Fruit fly (Drosophila melanogaster) whole organism, embryonic: ENCODE measurements around the gene CG31867.

ENCODE experiments used
- Aef1 ChIP-seq: fragments of 200-800 bp; sonication (Bioruptor generic); IDR thresholded peaks from 3 replicates; pipeline ENCODE4 v1.3.6; 2022; ENCODE audit warnings: missing biosample characterization, missing genetic modification characterization
- Atf3 ChIP-seq: fragments of 200-800 bp; sonication (Bioruptor generic); optimal IDR thresholded peaks from 3 replicates; lab custom pipeline; 2016; ENCODE audit warnings: missing biosample characterization, missing genetic modification characterization
- Bgb ChIP-seq: fragments of 200-800 bp; sonication (Bioruptor generic); IDR thresholded peaks from 2 replicates; pipeline ENCODE4 v1.3.6; 2022; ENCODE audit warnings: missing biosample characterization, missing genetic modification characterization; ENCODE audit not compliant: partially characterized antibody
- Bteb2 ChIP-seq: fragments of 200-800 bp; sonication (Bioruptor generic); optimal IDR thresholded peaks from 2 replicates; lab custom pipeline; 2016; ENCODE audit warnings: missing biosample characterization, missing genetic modification characterization
- CG10462 ChIP-seq: fragments of 200-800 bp; sonication (Bioruptor generic); optimal IDR thresholded peaks from 2 replicates; lab custom pipeline; 2016; ENCODE audit warnings: missing biosample characterization, missing genetic modification characterization
- CG12391 ChIP-seq: fragments of 200-800 bp; sonication (Bioruptor generic); optimal IDR thresholded peaks from 3 replicates; lab custom pipeline; 2018; ENCODE audit warnings: missing biosample characterization, mild to moderate bottlenecking, missing genetic modification characterization, moderate library complexity
- CG13123 ChIP-seq: fragments of 200-800 bp; sonication (Bioruptor generic); optimal IDR thresholded peaks from 2 replicates; lab custom pipeline; 2016; ENCODE audit warnings: missing biosample characterization, missing genetic modification characterization
- CG13287 ChIP-seq: fragments of 200-800 bp; sonication (Bioruptor generic); IDR thresholded peaks from 2 replicates; pipeline ENCODE4 v1.3.6; 2022; ENCODE audit warnings: missing biosample characterization, missing genetic modification characterization; ENCODE audit not compliant: partially characterized antibody
- CG13775 ChIP-seq: fragments of 200-800 bp; sonication (Bioruptor generic); optimal IDR thresholded peaks from 3 replicates; lab custom pipeline; 2017; ENCODE audit warnings: missing biosample characterization, mild to moderate bottlenecking, missing genetic modification characterization
- CG17186 ChIP-seq: fragments of 200-800 bp; sonication (Bioruptor generic); optimal IDR thresholded peaks from 3 replicates; lab custom pipeline; 2017; ENCODE audit warnings: missing biosample characterization, missing genetic modification reagents, missing genetic modification characterization
- CG17328 ChIP-seq: fragments of 200-800 bp; sonication (Bioruptor generic); IDR thresholded peaks from 2 replicates; pipeline ENCODE4 v1.3.6; 2022; ENCODE audit warnings: missing biosample characterization, missing genetic modification characterization
- CG18619 ChIP-seq: fragments of 200-800 bp; sonication (Bioruptor generic); optimal IDR thresholded peaks from 3 replicates; lab custom pipeline; 2017; ENCODE audit warnings: missing biosample characterization, mild to moderate bottlenecking, missing genetic modification characterization
- CG2199 ChIP-seq: fragments of 200-800 bp; sonication (Bioruptor generic); IDR thresholded peaks from 3 replicates; pipeline ENCODE4 v1.3.6; 2022; ENCODE audit warnings: missing biosample characterization, missing genetic modification characterization
- CG2678 ChIP-seq: fragments of 200-800 bp; sonication (Bioruptor generic); optimal IDR thresholded peaks from 3 replicates; lab custom pipeline; 2019; ENCODE audit warnings: missing biosample characterization, mild to moderate bottlenecking, missing genetic modification characterization, moderate library complexity
- CG32772 ChIP-seq: fragments of 200-800 bp; sonication (Bioruptor generic); IDR thresholded peaks from 2 replicates; pipeline ENCODE4 v1.3.6; 2022; ENCODE audit warnings: missing biosample characterization, missing genetic modification characterization
- CG3995 ChIP-seq: fragments of 200-800 bp; sonication (Bioruptor generic); optimal IDR thresholded peaks from 3 replicates; lab custom pipeline; 2016; ENCODE audit warnings: missing biosample characterization, missing genetic modification characterization
- CG4328 ChIP-seq: fragments of 200-800 bp; sonication (Bioruptor generic); optimal IDR thresholded peaks from 3 replicates; lab custom pipeline; 2017; ENCODE audit warnings: missing biosample characterization, missing genetic modification reagents, missing genetic modification characterization
- CG43689 ChIP-seq: fragments of 200-800 bp; sonication (Bioruptor generic); IDR thresholded peaks from 2 replicates; pipeline ENCODE4 v1.3.6; 2022; ENCODE audit warnings: missing biosample characterization, missing genetic modification characterization
- CG4820 ChIP-seq: fragments of 200-800 bp; sonication (Bioruptor generic); optimal IDR thresholded peaks from 3 replicates; lab custom pipeline; 2016; ENCODE audit warnings: missing biosample characterization, missing genetic modification characterization
- CG6654 ChIP-seq: fragments of 200-800 bp; sonication (Bioruptor generic); optimal IDR thresholded peaks from 2 replicates; lab custom pipeline; 2017; ENCODE audit warnings: missing biosample characterization, mild to moderate bottlenecking, missing genetic modification characterization
- CG7987 ChIP-seq: fragments of 200-800 bp; sonication (Bioruptor generic); optimal IDR thresholded peaks from 2 replicates; lab custom pipeline; 2018; ENCODE audit warnings: missing biosample characterization, mild to moderate bottlenecking, missing genetic modification characterization, moderate library complexity
- CG8281 ChIP-seq: fragments of 200-800 bp; sonication (Bioruptor generic); optimal IDR thresholded peaks from 2 replicates; lab custom pipeline; 2018; ENCODE audit warnings: missing biosample characterization, mild to moderate bottlenecking, missing genetic modification characterization, moderate library complexity
- CG8388 ChIP-seq: fragments of 200-800 bp; sonication (Bioruptor generic); optimal IDR thresholded peaks from 2 replicates; lab custom pipeline; 2019; ENCODE audit warnings: missing biosample characterization, mild to moderate bottlenecking, missing genetic modification characterization, moderate library complexity
- Chrac-16 ChIP-seq: fragments of 200-800 bp; sonication (Bioruptor generic); optimal IDR thresholded peaks from 3 replicates; lab custom pipeline; 2016; ENCODE audit warnings: missing biosample characterization, missing genetic modification characterization
- D19A ChIP-seq: fragments of 200-800 bp; optimal IDR thresholded peaks from 3 replicates; lab custom pipeline; 2019; ENCODE audit warnings: missing biosample characterization, mild to moderate bottlenecking, missing genetic modification characterization, moderate library complexity
- Fer1 ChIP-seq: fragments of 200-800 bp; sonication (Bioruptor generic); optimal IDR thresholded peaks from 2 replicates; lab custom pipeline; 2017; ENCODE audit warnings: missing biosample characterization, mild to moderate bottlenecking, missing genetic modification characterization
- Hr51 ChIP-seq, 2 experiments: fragments of 200-800 bp; sonication (Bioruptor generic); optimal IDR thresholded peaks; 2 replicates in 1 of 2; 3 replicates in 1 of 2; lab custom pipeline; 2016 to 2018; ENCODE audit warnings: missing biosample characterization in 2 of 2, missing genetic modification characterization in 2 of 2, mild to moderate bottlenecking in 1 of 2, moderate library complexity in 1 of 2
- Hr78 ChIP-seq, 2 experiments: fragments of 200-800 bp in 1 of 2; fragments of >200 bp in 1 of 2; sonication (Bioruptor generic) in 1 of 2; optimal IDR thresholded peaks; 2 replicates each; lab custom pipeline; 2017 to 2019; ENCODE audit warnings: missing biosample characterization in 2 of 2, missing genetic modification characterization in 2 of 2, mild to moderate bottlenecking in 1 of 2, moderate library complexity in 1 of 2
- MESR4 ChIP-seq: fragments of 200-800 bp; sonication (Bioruptor generic); optimal IDR thresholded peaks from 2 replicates; lab custom pipeline; 2018; ENCODE audit warnings: missing biosample characterization, mild to moderate bottlenecking, missing genetic modification characterization, moderate library complexity
- Neu2 ChIP-seq: fragments of 200-800 bp; sonication (Bioruptor generic); optimal IDR thresholded peaks from 3 replicates; lab custom pipeline; 2016; ENCODE audit warnings: missing biosample characterization, missing genetic modification characterization, borderline replicate concordance
- Nf-YB ChIP-seq: fragments of 200-800 bp; sonication (Bioruptor generic); optimal IDR thresholded peaks from 3 replicates; lab custom pipeline; 2019; ENCODE audit warnings: missing biosample characterization, mild to moderate bottlenecking, missing genetic modification characterization, moderate library complexity
- Pdp1 ChIP-seq, 2 experiments: fragments of 200-800 bp; sonication (Bioruptor generic); optimal IDR thresholded peaks; 3 replicates each; lab custom pipeline; 2016; ENCODE audit warnings: missing biosample characterization in 2 of 2, missing genetic modification characterization in 2 of 2, mild to moderate bottlenecking in 1 of 2, moderate library complexity in 1 of 2
- Sin3A ChIP-seq: fragments of >200 bp; optimal IDR thresholded peaks from 2 replicates; lab custom pipeline; 2018
- Vsx1 ChIP-seq: fragments of 200-800 bp; sonication (Bioruptor generic); optimal IDR thresholded peaks from 2 replicates; lab custom pipeline; 2017; ENCODE audit warnings: missing biosample characterization, mild to moderate bottlenecking, missing genetic modification characterization, missing genetic modification reagents
- ac ChIP-seq: fragments of 200-800 bp; sonication (Bioruptor generic); optimal IDR thresholded peaks from 3 replicates; lab custom pipeline; 2017; ENCODE audit warnings: missing biosample characterization, mild to moderate bottlenecking, missing genetic modification characterization
- bab2 ChIP-seq: fragments of 200-800 bp; sonication (Bioruptor generic); optimal IDR thresholded peaks from 2 replicates; lab custom pipeline; 2016; ENCODE audit warnings: missing biosample characterization, missing genetic modification characterization
- bowl ChIP-seq: fragments of 200-800 bp; sonication (Bioruptor generic); IDR thresholded peaks from 2 replicates; pipeline ENCODE4 v1.3.6; 2022; ENCODE audit warnings: missing biosample characterization, missing genetic modification characterization
- chinmo ChIP-seq: fragments of 200-800 bp; sonication (Bioruptor generic); IDR thresholded peaks from 4 replicates; pipeline ENCODE4 v1.3.6; 2022; ENCODE audit warnings: missing biosample characterization, missing genetic modification characterization; ENCODE audit not compliant: partially characterized antibody
- fd102C ChIP-seq: fragments of 200-800 bp; sonication (Bioruptor generic); optimal IDR thresholded peaks from 2 replicates; lab custom pipeline; 2018; ENCODE audit warnings: missing biosample characterization, mild to moderate bottlenecking, missing genetic modification characterization, moderate library complexity
- hb ChIP-seq: fragments of 200-800 bp; sonication (Bioruptor generic); IDR thresholded peaks from 3 replicates; pipeline ENCODE4 v1.3.6; 2022; ENCODE audit warnings: missing biosample characterization, missing genetic modification characterization; ENCODE audit not compliant: partially characterized antibody
- hth ChIP-seq: fragments of >200 bp; optimal IDR thresholded peaks from 2 replicates; lab custom pipeline; 2017; ENCODE audit warnings: inconsistent platforms
- lmd ChIP-seq: fragments of 200-800 bp; sonication (Bioruptor generic); IDR thresholded peaks from 2 replicates; pipeline ENCODE4 v1.3.6; 2022; ENCODE audit warnings: missing biosample characterization, missing genetic modification characterization
- mirr ChIP-seq: fragments of 200-800 bp; sonication (Bioruptor generic); optimal IDR thresholded peaks from 3 replicates; lab custom pipeline; 2018; ENCODE audit warnings: missing biosample characterization, mild to moderate bottlenecking, missing genetic modification characterization
- nerfin-1 ChIP-seq: fragments of 200-800 bp; sonication (Bioruptor generic); optimal IDR thresholded peaks from 3 replicates; lab custom pipeline; 2019; ENCODE audit warnings: missing biosample characterization, mild to moderate bottlenecking, missing genetic modification characterization, moderate library complexity
- psq ChIP-seq: fragments of 200-800 bp; sonication (Bioruptor generic); optimal IDR thresholded peaks from 2 replicates; lab custom pipeline; 2017; ENCODE audit warnings: missing biosample characterization, missing genetic modification characterization
- repo ChIP-seq: fragments of 200-800 bp; sonication (Bioruptor generic); optimal IDR thresholded peaks from 2 replicates; lab custom pipeline; 2016; ENCODE audit warnings: missing biosample characterization, missing genetic modification characterization
- rib ChIP-seq: fragments of 200-800 bp; sonication (Bioruptor generic); IDR thresholded peaks from 2 replicates; pipeline ENCODE4 v1.3.6; 2022; ENCODE audit warnings: missing biosample characterization, missing genetic modification characterization
- slbo ChIP-seq: fragments of 200-800 bp; sonication (Bioruptor generic); IDR thresholded peaks from 2 replicates; pipeline ENCODE4 v1.3.6; 2022; ENCODE audit warnings: missing biosample characterization, missing genetic modification characterization
- slou ChIP-seq: fragments of 200-800 bp; sonication (Bioruptor generic); optimal IDR thresholded peaks from 3 replicates; lab custom pipeline; 2016; ENCODE audit warnings: missing biosample characterization, missing genetic modification characterization
- tin ChIP-seq: fragments of 200-800 bp; sonication (Bioruptor generic); optimal IDR thresholded peaks from 3 replicates; lab custom pipeline; 2016; ENCODE audit warnings: missing biosample characterization, missing genetic modification characterization

Gene CG31867

dm6 chr2L:11192691-11193090 is 47.5 kb upstream of the CG31867 start (continued):
- TF ChIP-seq CG12391 (tag; lab: Kevin White, UChicago) (peak; percentile 79), Vsx1 (GFP tag; lab: Kevin White, UChicago) (peak; percentile 48), chinmo (GFP tag; lab: Robert Waterston, UW) (no peak), Atf3 (GFP tag; lab: Kevin White, UChicago) (peak; percentile 60), MESR4 (GFP tag; lab: Kevin White, UChicago) (no peak), bowl (GFP tag; lab: Robert Waterston, UW) (no peak), psq (no peak), slou (GFP tag; lab: Kevin White, UChicago) (no peak), CG13123 (GFP tag; lab: Kevin White, UChicago) (no peak), ac (GFP tag; lab: Kevin White, UChicago) (no peak), hth (lab: Kevin White, UChicago) (no peak), Hr78 (GFP tag; optimal IDR thresholded peaks at IDR 0.05; lab: Kevin White, UChicago) (peak in 1 of 2 experiments; percentile 57), Chrac-16 (GFP tag; lab: Kevin White, UChicago) (peak; percentile 47), Nf-YB (GFP tag; lab: Kevin White, UChicago) (peak; percentile 32), CG32772 (GFP tag; lab: Robert Waterston, UW) (peak; percentile 30; the same call in 1 of the 2 replicates), bab2 (GFP tag; lab: Kevin White, UChicago) (peak; percentile 62), Fer1 (GFP tag; lab: Kevin White, UChicago) (no peak), Hr51 (GFP tag; optimal IDR thresholded peaks at IDR 0.05; lab: Kevin White, UChicago) (peak in 1 of 2 experiments; percentile 22), repo (GFP tag; lab: Kevin White, UChicago) (no peak), CG13775 (peak; percentile 32), CG10462 (GFP tag; lab: Kevin White, UChicago) (peak; percentile 37), Aef1 (GFP tag; lab: Robert Waterston, UW) (0 out of 3 replicates have a peak, but pooled peaks have one; percentile 19), CG17186 (GFP tag; lab: Kevin White, UChicago) (peak; percentile 2), D19A (tag; lab: Kevin White, UChicago) (peak; percentile 70), Bgb (no peak), rib (GFP tag; lab: Robert Waterston, UW) (no peak), CG7987 (GFP tag; lab: Kevin White, UChicago) (no peak), CG43689 (GFP tag; lab: Robert Waterston, UW) (no peak), Sin3A (lab: Kevin White, UChicago) (no peak), fd102C (GFP tag; lab: Kevin White, UChicago) (no peak), CG13287 (no peak), CG8388 (GFP tag; lab: Kevin White, UChicago) (peak; percentile 78), CG4328 (no peak), slbo (GFP tag; lab: Robert Waterston, UW) (no peak), hb (GFP tag; lab: Robert Waterston, UW) (no peak), Pdp1 (GFP tag; optimal IDR thresholded peaks at IDR 0.05; lab: Kevin White, UChicago) (no peak), CG4820 (peak; percentile 32), CG18619 (GFP tag; lab: Kevin White, UChicago) (peak; percentile 18), CG6654 (no peak), tin (GFP tag; lab: Kevin White, UChicago) (peak; percentile 39), CG3995 (GFP tag; lab: Kevin White, UChicago) (no peak), mirr (GFP tag; lab: Kevin White, UChicago) (no peak), CG2199 (GFP tag; lab: Robert Waterston, UW) (peak; percentile 43; the same call in 1 of the 3 replicates), Bteb2 (no peak), CG17328 (peak; percentile 78), CG2678 (tag; lab: Kevin White, UChicago) (peak; percentile 59), CG8281 (tag; lab: Kevin White, UChicago) (no peak), lmd (GFP tag; lab: Robert Waterston, UW) (peak; percentile 56; the same call in 1 of the 2 replicates), Neu2 (GFP tag; lab: Kevin White, UChicago) (no peak), nerfin-1 (tag; lab: Kevin White, UChicago) (peak; percentile 45)
